Worm (Caenorhabditis elegans) whole organism, young adult: ENCODE data around the gene nas-33.

Source experiments
- C17E4.6 ChIP-seq: fragments of 200-800 bp; sonication (Bioruptor generic); IDR thresholded peaks from 2 replicates; pipeline ENCODE4 v1.3.6; 2022; ENCODE audit warnings: missing genetic modification reagents, missing genetic modification characterization, missing compliant biosample characterization
- F33H1.4 ChIP-seq: fragments of 200-800 bp; sonication (Bioruptor generic); IDR thresholded peaks from 2 replicates; pipeline ENCODE4 v1.3.6; 2022; ENCODE audit warnings: missing genetic modification reagents, missing genetic modification characterization, missing compliant biosample characterization
- K11D2.4 ChIP-seq: fragments of 200-800 bp; sonication (Bioruptor generic); IDR thresholded peaks from 2 replicates; pipeline ENCODE4 v1.3.6; 2022; ENCODE audit warnings: missing genetic modification reagents, missing genetic modification characterization, missing compliant biosample characterization
- ZK185.1 ChIP-seq: sonication (generic microtip); optimal IDR thresholded peaks from 2 replicates; lab custom pipeline; 2016; ENCODE audit warnings: mild to moderate bottlenecking, missing genetic modification characterization, missing compliant biosample characterization; ENCODE audit not compliant: poor library complexity, severe bottlenecking
- dpff-1 ChIP-seq: sonication (generic microtip); optimal IDR thresholded peaks from 2 replicates; lab custom pipeline; 2017; ENCODE audit warnings: mild to moderate bottlenecking, missing genetic modification characterization, missing compliant biosample characterization
- dpl-1 ChIP-seq: fragments of 150-350 bp; optimal IDR thresholded peaks from 2 replicates; lab custom pipeline; 2014; ENCODE audit warnings: missing biosample characterization, missing genetic modification reagents, missing genetic modification characterization
- lag-1 ChIP-seq: fragments of 200-800 bp; sonication (Bioruptor generic); IDR thresholded peaks from 2 replicates; pipeline ENCODE4 v1.3.6; 2022; ENCODE audit warnings: missing genetic modification reagents, missing genetic modification characterization, missing compliant biosample characterization
- lin-35 ChIP-seq, 3 experiments: fragments of 150-350 bp in 2 of 3; sonication (generic microtip) in 1 of 3; optimal IDR thresholded peaks; 2 replicates each; lab custom pipeline; 2014 to 2018; ENCODE audit warnings: missing biosample characterization in 3 of 3, missing genetic modification characterization in 3 of 3, missing genetic modification reagents in 3 of 3
- lsy-27 ChIP-seq: sonication (generic microtip); optimal IDR thresholded peaks from 2 replicates; lab custom pipeline; 2017; ENCODE audit warnings: missing genetic modification characterization, mild to moderate bottlenecking, missing compliant biosample characterization, antibody characterized with exemption, missing genotype, borderline replicate concordance; ENCODE audit not compliant: insufficient read depth
- mel-28 ChIP-seq: sonication (generic microtip); optimal IDR thresholded peaks from 2 replicates; lab custom pipeline; 2016; ENCODE audit warnings: borderline replicate concordance, mild to moderate bottlenecking, missing genetic modification characterization, missing compliant biosample characterization
- nfya-1 ChIP-seq: sonication (generic microtip); optimal IDR thresholded peaks from 2 replicates; lab custom pipeline; 2017; ENCODE audit warnings: antibody characterized with exemption, missing compliant biosample characterization, missing genetic modification characterization, borderline replicate concordance; ENCODE audit not compliant: insufficient read depth
- nfyb-1 ChIP-seq: fragments of 200-800 bp; sonication (Bioruptor generic); IDR thresholded peaks from 2 replicates; pipeline ENCODE4 v1.3.6; 2022; ENCODE audit warnings: missing genetic modification reagents, missing genetic modification characterization, missing compliant biosample characterization
- nhr-80 ChIP-seq: sonication (generic microtip); optimal IDR thresholded peaks from 2 replicates; lab custom pipeline; 2016; ENCODE audit warnings: missing genetic modification characterization, missing compliant biosample characterization
- pha-4 ChIP-seq: fragments of 150-350 bp; sonication (generic microtip); optimal IDR thresholded peaks from 2 replicates; lab custom pipeline; 2014; ENCODE audit warnings: missing biosample characterization, missing genetic modification reagents, missing genetic modification characterization

ce11 chrX:6420681-6421080, 34.4 kb downstream of the nas-33 start, which contains the start of gene K10C2.12:
- no peak for TF ChIP-seq mel-28
- TF ChIP-seq lsy-27 = no peak
- no peak for TF ChIP-seq dpff-1
- no peak for TF ChIP-seq lag-1 (GFP tag; lab: Robert Waterston, UW)
- no peak for TF ChIP-seq C17E4.6
- TF ChIP-seq pha-4 (tag; lab: Kevin White, UChicago) = no peak
- TF ChIP-seq K11D2.4 (GFP tag; lab: Robert Waterston, UW) = no peak
- no peak for TF ChIP-seq nfyb-1 (GFP tag; lab: Robert Waterston, UW)
- no peak for TF ChIP-seq dpl-1 (GFP tag; lab: Kevin White, UChicago)
- no peak for TF ChIP-seq nhr-80 (tag; lab: Kevin White, UChicago)
- no peak for TF ChIP-seq nfya-1 (tag; lab: Kevin White, UChicago)
- TF ChIP-seq lin-35 (GFP tag; optimal IDR thresholded peaks at IDR 0.05; lab: Kevin White, UChicago) = no peak
- no peak for TF ChIP-seq ZK185.1 (tag; lab: Kevin White, UChicago)
- no peak for TF ChIP-seq F33H1.4 (GFP tag; lab: Robert Waterston, UW)
